Fruit fly (Drosophila melanogaster) whole organism, prepupa: ENCODE results near the gene CG9205.

ENCODE experiments used
- Gug ChIP-seq: fragments of 200-800 bp; sonication (Bioruptor generic); IDR thresholded peaks from 2 replicates; pipeline ENCODE4 v1.3.6; 2022; ENCODE audit warnings: missing biosample characterization, missing genetic modification characterization
- fd59A ChIP-seq: fragments of 200-800 bp; sonication (Bioruptor generic); optimal IDR thresholded peaks from 2 replicates; lab custom pipeline; 2017; ENCODE audit warnings: missing biosample characterization, mild to moderate bottlenecking, missing genetic modification characterization, missing genetic modification reagents
- svp ChIP-seq: fragments of 200-800 bp; sonication (Bioruptor generic); peaks from one replicate; lab custom pipeline; 2016; ENCODE audit warnings: missing biosample characterization, missing genetic modification characterization

DNA sequence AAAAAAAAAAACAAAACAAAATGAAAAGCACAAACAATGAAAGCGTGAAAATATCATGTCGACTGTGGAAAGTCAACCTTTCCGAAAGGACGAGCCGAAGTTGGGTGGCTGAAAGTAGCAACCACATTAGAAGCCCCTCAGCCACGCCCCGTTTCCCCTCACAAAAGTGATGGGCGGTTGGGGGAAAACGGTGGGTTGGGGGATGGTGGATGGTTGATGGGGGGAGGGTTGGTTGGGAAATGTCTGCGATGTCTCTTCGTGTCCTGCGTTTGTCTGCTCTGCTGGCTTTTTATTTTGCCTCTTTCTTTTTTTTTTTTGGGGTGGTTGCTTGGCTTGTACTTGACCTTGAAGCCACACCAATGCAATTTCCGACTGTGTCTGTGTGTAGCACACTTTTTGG lies 28.0 kb downstream of the CG9205 start:
- TF ChIP-seq svp (GFP tag; lab: Kevin White, UChicago) (no peak), Gug (GFP tag; lab: Robert Waterston, UW) (no peak), fd59A (GFP tag; lab: Kevin White, UChicago) (no peak)
